Worm (Caenorhabditis elegans) whole organism, L2 larva: ENCODE data around the gene srb-16.

ENCODE experiments used
- lsy-2 ChIP-seq, 2 experiments: fragments of 150-350 bp in 1 of 2; sonication (generic microtip) in 1 of 2; optimal IDR thresholded peaks; 2 replicates each; lab custom pipeline; 2014 to 2017; ENCODE audit warnings: missing biosample characterization in 2 of 2, missing genetic modification characterization in 2 of 2
- nhr-237 ChIP-seq: fragments of 150-350 bp; optimal IDR thresholded peaks from 2 replicates; lab custom pipeline; 2014; ENCODE audit warnings: missing biosample characterization, missing genetic modification characterization
- skn-1 ChIP-seq: sonication (generic microtip); optimal IDR thresholded peaks from 2 replicates; lab custom pipeline; 2017; ENCODE audit warnings: missing biosample characterization, missing genetic modification characterization
- snpc-4 ChIP-seq: fragments of 150-350 bp; optimal IDR thresholded peaks from 2 replicates; lab custom pipeline; 2014; ENCODE audit warnings: missing biosample characterization, missing genetic modification characterization
- ztf-11 ChIP-seq: sonication (generic microtip); optimal IDR thresholded peaks from 2 replicates; lab custom pipeline; 2017; ENCODE audit warnings: missing biosample characterization, missing genetic modification characterization

- peak; percentile 62 for TF ChIP-seq snpc-4 (tag; lab: Kevin White, UChicago)
- TF ChIP-seq skn-1, result no peak
- no peak for TF ChIP-seq nhr-237
- peak; percentile 18 to 74 for TF ChIP-seq lsy-2 (tag; optimal IDR thresholded peaks at IDR 0.05; lab: Kevin White, UChicago)
- TF ChIP-seq ztf-11 (tag; lab: Kevin White, UChicago), result no peak
Observed at ce11 chrII:5181497-5181896, 30.8 kb upstream of the srb-16 start.
